Fruit fly (Drosophila melanogaster) Kc167 (cell line): ENCODE measurements around the gene CG34426.

Experiments
- h ChIP-seq: fragments of >200 bp; optimal IDR thresholded peaks from 3 replicates; lab custom pipeline; 2018; ENCODE audit warnings: missing external identifiers
- insv ChIP-seq: fragments of >200 bp; optimal IDR thresholded peaks from 3 replicates; lab custom pipeline; 2018; ENCODE audit warnings: missing external identifiers

dm6 chr3L:8798129-8798528, 4.1 kb upstream of the CG34426 start:
- TF ChIP-seq insv (lab: Kevin White, UChicago) (no peak), h (no peak)
